Worm (Caenorhabditis elegans): ENCODE data around the gene F56D6.20.

DNA sequence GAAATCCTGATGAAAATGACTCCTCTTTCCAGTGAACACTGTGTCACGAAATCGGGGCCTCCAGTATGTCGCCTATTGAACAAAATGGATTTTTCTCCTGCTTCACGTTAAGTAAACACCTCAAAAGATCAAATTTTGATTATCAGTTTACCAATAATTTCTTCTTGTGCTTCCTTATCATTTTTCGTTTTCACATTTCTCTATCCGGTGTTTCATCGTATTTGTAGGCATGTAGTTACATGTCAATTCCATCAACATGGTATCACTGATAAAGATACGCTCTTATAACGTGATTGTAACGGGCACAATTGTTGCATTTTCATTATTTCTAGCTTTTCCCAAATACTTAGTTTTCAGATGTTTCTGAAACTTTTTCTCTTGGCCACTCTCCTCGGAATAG, 31.8 kb downstream of the F56D6.20 start, which contains the start of gene clec-72:
- TF ChIP-seq blmp-1 (tag; optimal IDR thresholded peaks at IDR 0.05) (no peak), nhr-76 (tag; optimal IDR thresholded peaks at IDR 0.05) (no peak), ztf-11 (tag; optimal IDR thresholded peaks at IDR 0.05) (no peak), zip-8 (tag; optimal IDR thresholded peaks at IDR 0.05) (no peak), nhr-2 (tag; optimal IDR thresholded peaks at IDR 0.05) (no peak), snpc-4 (tag; optimal IDR thresholded peaks at IDR 0.05) (no peak), ceh-39 (tag; optimal IDR thresholded peaks at IDR 0.05) (no peak), nhr-28 (tag; optimal IDR thresholded peaks at IDR 0.05) (no peak), nhr-237 (tag; optimal IDR thresholded peaks at IDR 0.05) (no peak), mep-1 (tag; optimal IDR thresholded peaks at IDR 0.05) (no peak), unc-62 (GFP tag; optimal IDR thresholded peaks at IDR 0.05) (no peak), elt-3 (tag; optimal IDR thresholded peaks at IDR 0.05) (no peak), nhr-12 (tag; optimal IDR thresholded peaks at IDR 0.05) (no peak), drap-1 (GFP tag; optimal IDR thresholded peaks at IDR 0.05) (no peak)
